Worm (Caenorhabditis elegans): ENCODE results near the gene ins-17.

DNA sequence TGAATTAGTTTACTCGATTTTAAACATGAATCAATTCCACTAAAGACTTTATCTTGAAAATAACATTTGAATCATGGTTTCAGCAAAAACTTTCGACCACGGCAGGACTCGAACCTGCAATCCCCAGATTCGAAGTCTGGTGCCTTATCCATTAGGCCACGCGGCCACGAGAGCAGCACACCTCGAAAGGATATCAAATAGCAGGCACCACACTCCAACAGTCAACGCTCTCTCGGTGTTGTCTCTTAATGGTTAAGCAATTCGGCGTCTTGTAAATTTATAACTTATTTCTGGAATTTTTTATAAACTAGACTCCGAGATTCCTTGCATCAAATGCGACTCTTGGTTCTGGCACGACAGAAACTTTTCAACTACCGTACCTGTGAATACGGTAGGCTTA is 6.6 kb downstream of the ins-17 start:
- peak; percentile 92 for TF ChIP-seq F13C5.2 (tag; optimal IDR thresholded peaks at IDR 0.05)
- TF ChIP-seq ama-1 (optimal IDR thresholded peaks at IDR 0.05): peak; percentile 84
- peak; percentile 95 for TF ChIP-seq scrt-1 (GFP tag; IDR thresholded peaks at IDR 0.05)
- TF ChIP-seq ceh-13 (GFP tag; optimal IDR thresholded peaks at IDR 0.05): peak; percentile 88
- peak; percentile 97 for TF ChIP-seq aly-1 (tag; optimal IDR thresholded peaks at IDR 0.05)
- peak; percentile 85 for TF ChIP-seq B0310.2 (tag; optimal IDR thresholded peaks at IDR 0.05)
- TF ChIP-seq ceh-36 (tag; optimal IDR thresholded peaks at IDR 0.05): peak; percentile 96
- peak; percentile 95 for TF ChIP-seq tbx-11 (GFP tag; IDR thresholded peaks at IDR 0.05)
- TF ChIP-seq flt-1 (GFP tag; IDR thresholded peaks at IDR 0.05): peak; percentile 96
- peak; percentile 81 for TF ChIP-seq tra-4 (tag; optimal IDR thresholded peaks at IDR 0.05)
- peak; percentile 89 for TF ChIP-seq ets-7 (tag; optimal IDR thresholded peaks at IDR 0.05)
- TF ChIP-seq hnd-1 (tag; optimal IDR thresholded peaks at IDR 0.05): peak; percentile 89
- peak; percentile 98 for TF ChIP-seq sea-1 (GFP tag; conservative IDR thresholded peaks at IDR 0.05)
- peak; percentile 96 for TF ChIP-seq pes-1 (GFP tag; IDR thresholded peaks at IDR 0.05)
